Fruit fly (Drosophila melanogaster) whole organism, pupa: ENCODE data around the gene Cad89D.

Source experiments
- CG10348 ChIP-seq: fragments of 200-800 bp; sonication (Bioruptor generic); IDR thresholded peaks from 2 replicates; pipeline ENCODE4 v1.3.6; 2022; ENCODE audit warnings: missing biosample characterization, missing genetic modification characterization
- CG13204 ChIP-seq: fragments of 200-800 bp; sonication (Bioruptor generic); optimal IDR thresholded peaks from 2 replicates; lab custom pipeline; 2018; ENCODE audit warnings: missing biosample characterization, mild to moderate bottlenecking, missing genetic modification characterization, moderate library complexity
- CG17806 ChIP-seq: fragments of 200-800 bp; sonication (Bioruptor generic); optimal IDR thresholded peaks from 2 replicates; lab custom pipeline; 2018; ENCODE audit warnings: missing biosample characterization, mild to moderate bottlenecking, missing genetic modification characterization, moderate library complexity
- CG32121 ChIP-seq: fragments of 200-800 bp; sonication (Bioruptor generic); IDR thresholded peaks from 2 replicates; pipeline ENCODE4 v1.3.6; 2022; ENCODE audit warnings: missing biosample characterization, missing genetic modification characterization
- CG4496 ChIP-seq: fragments of 200-800 bp; sonication (Bioruptor generic); IDR thresholded peaks from 3 replicates; pipeline ENCODE4 v1.3.6; 2022; ENCODE audit warnings: missing biosample characterization, missing genetic modification characterization
- CG8159 ChIP-seq: fragments of 200-800 bp; sonication (Bioruptor generic); optimal IDR thresholded peaks from 3 replicates; lab custom pipeline; 2018; ENCODE audit warnings: missing biosample characterization, mild to moderate bottlenecking, missing genetic modification characterization, moderate library complexity
- CG8301 ChIP-seq: fragments of 200-800 bp; sonication (Bioruptor generic); optimal IDR thresholded peaks from 2 replicates; lab custom pipeline; 2018; ENCODE audit warnings: missing biosample characterization, mild to moderate bottlenecking, missing genetic modification characterization
- EcR ChIP-seq: fragments of 200-800 bp; sonication (Bioruptor generic); optimal IDR thresholded peaks from 3 replicates; lab custom pipeline; 2019; ENCODE audit warnings: missing biosample characterization, missing genetic modification characterization, mild to moderate bottlenecking, moderate library complexity, missing genetic modification reagents

dm6 chr3R:16541293-16541692 is 46.1 kb upstream of the Cad89D start:
- TF ChIP-seq CG8159, result no peak
- no peak for TF ChIP-seq EcR (GFP tag; lab: Kevin White, UChicago)
- TF ChIP-seq CG32121 (GFP tag; lab: Robert Waterston, UW), result no peak
- no peak for TF ChIP-seq CG4496 (GFP tag; lab: Robert Waterston, UW)
- no peak for TF ChIP-seq CG17806
- TF ChIP-seq CG8301 (tag; lab: Kevin White, UChicago), result no peak
- no peak for TF ChIP-seq CG10348 (GFP tag; lab: Robert Waterston, UW)
- no peak for TF ChIP-seq CG13204 (GFP tag; lab: Kevin White, UChicago)
